Fruit fly (Drosophila melanogaster) whole organism, wandering third instar larva: Measurements from ENCODE around the gene Serinc.
A peak's percentile ranks its signal among the peaks of the same experiment; 100 is the strongest.

ENCODE experiments used
- Abd-B ChIP-seq: fragments of >200 bp; optimal IDR thresholded peaks from 2 replicates; lab custom pipeline; 2017; ENCODE audit warnings: missing biosample characterization, missing genetic modification characterization
- CG32264 ChIP-seq: fragments of 200-800 bp; sonication (Bioruptor generic); optimal IDR thresholded peaks from 2 replicates; lab custom pipeline; 2016; ENCODE audit warnings: missing biosample characterization, missing genetic modification characterization
- CG9705 ChIP-seq: fragments of 200-800 bp; sonication (Bioruptor generic); optimal IDR thresholded peaks from 2 replicates; lab custom pipeline; 2018; ENCODE audit warnings: missing biosample characterization, mild to moderate bottlenecking, missing genetic modification characterization
- CrebA ChIP-seq: fragments of 200-800 bp; sonication (Bioruptor generic); optimal IDR thresholded peaks from 2 replicates; lab custom pipeline; 2016; ENCODE audit warnings: missing biosample characterization, mild to moderate bottlenecking, missing genetic modification characterization, borderline replicate concordance
- Dfd ChIP-seq: fragments of >200 bp; optimal IDR thresholded peaks from 2 replicates; lab custom pipeline; 2017; ENCODE audit warnings: missing biosample characterization, missing genetic modification characterization
- Dif ChIP-seq: fragments of 200-275, 200-300 bp; sonication (Bioruptor generic); optimal IDR thresholded peaks from 2 replicates; lab custom pipeline; 2018; ENCODE audit warnings: missing biosample characterization, missing genetic modification characterization; ENCODE audit not compliant: partially characterized antibody
- GATAd ChIP-seq: sonication (Bioruptor generic); optimal IDR thresholded peaks from 2 replicates; lab custom pipeline; 2016; ENCODE audit warnings: missing biosample characterization, missing genetic modification characterization
- HLH106 ChIP-seq: fragments of 200-800 bp; optimal IDR thresholded peaks from 3 replicates; lab custom pipeline; 2019; ENCODE audit warnings: missing biosample characterization, mild to moderate bottlenecking, missing genetic modification characterization, moderate library complexity
- Hnf4 ChIP-seq: fragments of 200-800 bp; sonication (Bioruptor generic); optimal IDR thresholded peaks from 2 replicates; lab custom pipeline; 2016; ENCODE audit warnings: missing biosample characterization, mild to moderate bottlenecking, missing genetic modification characterization
- Hr78 ChIP-seq: fragments of >200 bp; optimal IDR thresholded peaks from 2 replicates; lab custom pipeline; 2017; ENCODE audit warnings: missing biosample characterization, missing genetic modification characterization
- Hr83 ChIP-seq: fragments of 200-300 bp; sonication (Bioruptor generic); optimal IDR thresholded peaks from 2 replicates; lab custom pipeline; 2016; ENCODE audit warnings: missing biosample characterization, mild to moderate bottlenecking, missing genetic modification characterization, moderate library complexity; ENCODE audit not compliant: poor library complexity, severe bottlenecking
- Jra ChIP-seq: sonication (Bioruptor generic); optimal IDR thresholded peaks from 2 replicates; lab custom pipeline; 2016; ENCODE audit warnings: missing biosample characterization, missing genetic modification characterization
- Mio ChIP-seq: sonication (Bioruptor generic); optimal IDR thresholded peaks from 2 replicates; lab custom pipeline; 2016; ENCODE audit warnings: missing biosample characterization, missing genetic modification characterization
- Myc ChIP-seq: fragments of >200 bp; optimal IDR thresholded peaks from 2 replicates; lab custom pipeline; 2017
- N ChIP-seq: fragments of >200 bp; optimal IDR thresholded peaks from 2 replicates; lab custom pipeline; 2018; ENCODE audit warnings: missing biosample characterization, missing external identifiers, missing genetic modification characterization
- OdsH ChIP-seq: fragments of 200-800 bp; sonication (Bioruptor generic); optimal IDR thresholded peaks from 2 replicates; lab custom pipeline; 2016; ENCODE audit warnings: missing biosample characterization, mild to moderate bottlenecking, missing genetic modification characterization
- Rel ChIP-seq, 2 experiments: fragments of 200-800 bp; sonication (Bioruptor generic) in 1 of 2; optimal IDR thresholded peaks; 2 replicates in 1 of 2; 3 replicates in 1 of 2; lab custom pipeline; 2016 to 2019; ENCODE audit warnings: mild to moderate bottlenecking in 2 of 2, missing biosample characterization in 2 of 2, missing genetic modification characterization in 2 of 2, moderate library complexity in 1 of 2
- Sp1 ChIP-seq: fragments of 200-800 bp; sonication (Bioruptor generic); optimal IDR thresholded peaks from 3 replicates; lab custom pipeline; 2019; ENCODE audit warnings: missing biosample characterization, mild to moderate bottlenecking, missing genetic modification characterization, moderate library complexity
- Vsx2 ChIP-seq: fragments of 200-300, 225-300 bp; sonication (Bioruptor generic); optimal IDR thresholded peaks from 2 replicates; lab custom pipeline; 2018; ENCODE audit warnings: missing biosample characterization, missing genetic modification characterization; ENCODE audit not compliant: partially characterized antibody
- br ChIP-seq: fragments of 200-800 bp; sonication (Bioruptor generic); optimal IDR thresholded peaks from 2 replicates; lab custom pipeline; 2016; ENCODE audit warnings: missing biosample characterization, missing genetic modification characterization
- brk ChIP-seq: fragments of 200-800 bp; sonication (Bioruptor generic); optimal IDR thresholded peaks from 2 replicates; lab custom pipeline; 2016; ENCODE audit warnings: missing biosample characterization, mild to moderate bottlenecking, missing genetic modification characterization
- dl ChIP-seq, 2 experiments: fragments of 175-275, 200-275 bp in 1 of 2; fragments of 200-275 bp in 1 of 2; sonication (Bioruptor generic); optimal IDR thresholded peaks; lab custom pipeline; 2018; ENCODE audit warnings: mild to moderate bottlenecking in 2 of 2, missing biosample characterization in 2 of 2, missing genetic modification characterization in 2 of 2, moderate library complexity in 2 of 2; ENCODE audit not compliant: partially characterized antibody in 2 of 2, insufficient read depth in 1 of 2
- dmrt93B ChIP-seq: fragments of 200-800 bp; sonication (Bioruptor generic); optimal IDR thresholded peaks from 2 replicates; lab custom pipeline; 2018; ENCODE audit warnings: missing biosample characterization, mild to moderate bottlenecking, missing genetic modification characterization
- dsf ChIP-seq: sonication (Bioruptor generic); optimal IDR thresholded peaks from 2 replicates; lab custom pipeline; 2016; ENCODE audit warnings: missing biosample characterization, missing genetic modification characterization, borderline replicate concordance
- ey ChIP-seq: fragments of 200-800 bp; sonication (Bioruptor generic); optimal IDR thresholded peaks from 2 replicates; lab custom pipeline; 2016; ENCODE audit warnings: missing biosample characterization, missing genetic modification characterization
- foxo ChIP-seq, 2 experiments: fragments of 200-800 bp; sonication (Bioruptor generic); optimal IDR thresholded peaks; 2 replicates in 1 of 2; 3 replicates in 1 of 2; lab custom pipeline; 2016 to 2017; ENCODE audit warnings: missing biosample characterization in 2 of 2, missing genetic modification characterization in 2 of 2
- fru ChIP-seq: fragments of 200-800 bp; sonication (Bioruptor generic); optimal IDR thresholded peaks from 3 replicates; lab custom pipeline; 2016; ENCODE audit warnings: missing biosample characterization, mild to moderate bottlenecking, missing genetic modification characterization
- h ChIP-seq: fragments of 200-800 bp; sonication (Bioruptor generic); optimal IDR thresholded peaks from 3 replicates; lab custom pipeline; 2016; ENCODE audit warnings: missing biosample characterization, mild to moderate bottlenecking, missing genetic modification characterization
- jim ChIP-seq: fragments of 175-275, 200-325 bp; sonication (Bioruptor generic); optimal IDR thresholded peaks from 2 replicates; lab custom pipeline; 2016; ENCODE audit warnings: missing biosample characterization, mild to moderate bottlenecking, missing genetic modification characterization
- lola ChIP-seq: fragments of >200 bp; optimal IDR thresholded peaks from 2 replicates; lab custom pipeline; 2017; ENCODE audit warnings: missing biosample characterization, missing genetic modification characterization
- pan ChIP-seq: fragments of >200 bp; optimal IDR thresholded peaks from 2 replicates; lab custom pipeline; 2017
- psq ChIP-seq: fragments of 200-800 bp; sonication (Bioruptor generic); optimal IDR thresholded peaks from 3 replicates; lab custom pipeline; 2017; ENCODE audit warnings: missing biosample characterization, mild to moderate bottlenecking, missing genetic modification characterization, moderate library complexity
- rgr ChIP-seq: fragments of 200-800 bp; sonication (Bioruptor generic); optimal IDR thresholded peaks from 3 replicates; lab custom pipeline; 2016; ENCODE audit warnings: missing biosample characterization, mild to moderate bottlenecking, missing genetic modification characterization
- sage ChIP-seq: fragments of 200-800 bp; sonication (Bioruptor generic); optimal IDR thresholded peaks from 2 replicates; lab custom pipeline; 2016; ENCODE audit warnings: missing biosample characterization, mild to moderate bottlenecking, missing genetic modification characterization
- sv ChIP-seq: fragments of 200-800 bp; sonication (Bioruptor generic); optimal IDR thresholded peaks from 3 replicates; lab custom pipeline; 2016; ENCODE audit warnings: missing biosample characterization, missing genetic modification characterization
- tai ChIP-seq: sonication (Bioruptor generic); optimal IDR thresholded peaks from 2 replicates; lab custom pipeline; 2016; ENCODE audit warnings: missing biosample characterization, missing genetic modification characterization
- usp ChIP-seq: fragments of >200 bp; optimal IDR thresholded peaks from 2 replicates; lab custom pipeline; 2017; ENCODE audit warnings: missing biosample characterization, missing genetic modification characterization
- woc ChIP-seq: sonication (Bioruptor generic); optimal IDR thresholded peaks from 2 replicates; lab custom pipeline; 2016; ENCODE audit warnings: missing biosample characterization, mild to moderate bottlenecking, missing genetic modification characterization

Gene Serinc

dm6 chr3L:16412394-16412950 is at the start of gene Serinc:
TSS of gene Serinc (plus strand) at chr3L:16412722.
- TF ChIP-seq Hr83 (GFP tag; lab: Kevin White, UChicago) (peak; percentile 5), psq (GFP tag; lab: Kevin White, UChicago) (peak; percentile 17), sv (GFP tag; lab: Kevin White, UChicago) (peak; percentile 35), fru (GFP tag; lab: Kevin White, UChicago) (peak; percentile 51), N (GFP tag; lab: Kevin White, UChicago) (no peak), CrebA (GFP tag; lab: Kevin White, UChicago) (no peak), woc (GFP tag; lab: Kevin White, UChicago) (peak; percentile 21), GATAd (GFP tag; lab: Kevin White, UChicago) (peak; percentile 10), Rel (GFP tag; optimal IDR thresholded peaks at IDR 0.05; lab: Kevin White, UChicago) (no peak), Rel (tag; optimal IDR thresholded peaks at IDR 0.05; lab: Kevin White, UChicago) (peak; percentile 10), brk (GFP tag; lab: Kevin White, UChicago) (no peak), br (GFP tag; lab: Kevin White, UChicago) (no peak), ey (GFP tag; lab: Kevin White, UChicago) (peak; percentile 21), sage (GFP tag; lab: Kevin White, UChicago) (no peak), h (GFP tag; lab: Kevin White, UChicago) (peak; percentile 42), dsf (no peak), CG32264 (GFP tag; lab: Kevin White, UChicago) (no peak), usp (GFP tag; lab: Kevin White, UChicago) (no peak), Myc (peak; percentile 65), dl (GFP tag; optimal IDR thresholded peaks at IDR 0.05; lab: Kevin White, UChicago; ENCODE audit: insufficient read depth in 1 of 2, partially characterized antibody in 2 of 2) (no peak), Abd-B (GFP tag; lab: Kevin White, UChicago) (no peak), HLH106 (tag; lab: Kevin White, UChicago) (no peak), rgr (GFP tag; lab: Kevin White, UChicago) (peak; percentile 40), jim (peak; percentile 12), Dfd (GFP tag; lab: Kevin White, UChicago) (no peak)

dm6 chr3L:16364182-16364581 is 48.3 kb upstream of the Serinc start:
- peak; percentile 82 for TF ChIP-seq HLH106 (tag; lab: Kevin White, UChicago)
- no peak for TF ChIP-seq Rel (GFP tag; optimal IDR thresholded peaks at IDR 0.05; lab: Kevin White, UChicago)
- no peak for TF ChIP-seq Rel (tag; optimal IDR thresholded peaks at IDR 0.05; lab: Kevin White, UChicago)
- no peak for TF ChIP-seq Myc
- TF ChIP-seq Jra (GFP tag; lab: Kevin White, UChicago) = no peak
- TF ChIP-seq dl (GFP tag; optimal IDR thresholded peaks at IDR 0.05; lab: Kevin White, UChicago; ENCODE audit: insufficient read depth in 1 of 2, partially characterized antibody in 2 of 2) = no peak
- no peak for TF ChIP-seq pan
- TF ChIP-seq sage (GFP tag; lab: Kevin White, UChicago) = no peak
- TF ChIP-seq brk (GFP tag; lab: Kevin White, UChicago) = peak; percentile 27
- no peak for TF ChIP-seq dsf
- no peak for TF ChIP-seq Dfd (GFP tag; lab: Kevin White, UChicago)
- TF ChIP-seq fru (GFP tag; lab: Kevin White, UChicago) = peak; percentile 81
- peak; percentile 39 for TF ChIP-seq CG9705 (GFP tag; lab: Kevin White, UChicago)
- TF ChIP-seq tai = no peak
- TF ChIP-seq CrebA (GFP tag; lab: Kevin White, UChicago) = no peak
- no peak for TF ChIP-seq usp (GFP tag; lab: Kevin White, UChicago)
- no peak for TF ChIP-seq Vsx2 (GFP tag; lab: Kevin White, UChicago)
- TF ChIP-seq Hnf4 (GFP tag; lab: Kevin White, UChicago) = peak; percentile 65
- TF ChIP-seq h (GFP tag; lab: Kevin White, UChicago) = peak; percentile 83
- TF ChIP-seq rgr (GFP tag; lab: Kevin White, UChicago) = peak; percentile 70
- TF ChIP-seq lola (GFP tag; lab: Kevin White, UChicago) = no peak
- peak; percentile 25 for TF ChIP-seq CG32264 (GFP tag; lab: Kevin White, UChicago)
- no peak for TF ChIP-seq N (GFP tag; lab: Kevin White, UChicago)
- TF ChIP-seq Mio (GFP tag; lab: Kevin White, UChicago) = no peak
- TF ChIP-seq woc (GFP tag; lab: Kevin White, UChicago) = peak; percentile 67
- no peak for TF ChIP-seq GATAd (GFP tag; lab: Kevin White, UChicago)
- TF ChIP-seq psq (GFP tag; lab: Kevin White, UChicago) = peak; percentile 66
- TF ChIP-seq foxo (GFP tag; optimal IDR thresholded peaks at IDR 0.05; lab: Kevin White, UChicago) = peak in 1 of 2 experiments; percentile 78
- TF ChIP-seq Hr83 (GFP tag; lab: Kevin White, UChicago) = no peak
- TF ChIP-seq sv (GFP tag; lab: Kevin White, UChicago) = no peak
- peak; percentile 69 for TF ChIP-seq ey (GFP tag; lab: Kevin White, UChicago)
- TF ChIP-seq OdsH = peak; percentile 81
- TF ChIP-seq Sp1 = peak; percentile 78
- TF ChIP-seq br (GFP tag; lab: Kevin White, UChicago) = peak; percentile 73
- no peak for TF ChIP-seq jim
- TF ChIP-seq dmrt93B (GFP tag; lab: Kevin White, UChicago) = peak; percentile 56
- no peak for TF ChIP-seq Dif
- no peak for TF ChIP-seq Hr78 (GFP tag; lab: Kevin White, UChicago)
- no peak for TF ChIP-seq Abd-B (GFP tag; lab: Kevin White, UChicago)
- TF ChIP-seq, all 38 proteins: peak for 16
